Fruit fly (Drosophila melanogaster) S2 (cell line): ENCODE results near the gene CG1288.

Experiments used
- CG8478 ChIP-seq: fragments of >200 bp; optimal IDR thresholded peaks from 2 replicates; lab custom pipeline; 2018
- CTCF ChIP-seq, 2 experiments: fragments of >200 bp; optimal IDR thresholded peaks; 2 replicates each; lab custom pipeline; 2018

DNA sequence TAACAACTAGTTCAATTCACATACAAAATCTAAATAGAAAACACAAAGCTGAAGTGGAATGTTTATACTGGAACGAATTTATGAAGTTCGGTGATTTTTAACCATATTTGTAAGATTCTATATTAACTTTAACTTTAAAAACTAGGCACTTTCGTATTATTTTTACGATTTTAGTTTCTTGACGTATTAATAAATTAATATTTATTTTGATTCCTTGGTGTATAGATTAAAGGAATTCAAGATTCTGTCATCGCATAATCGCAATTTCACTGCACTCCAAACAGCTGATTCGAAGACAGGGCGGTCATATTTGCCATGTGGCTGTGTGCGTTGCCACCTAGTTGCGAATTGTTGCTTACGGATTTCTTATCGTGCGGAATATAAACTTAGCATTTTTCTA is 41.2 kb upstream of the CG1288 start, which contains the start of the genes CG1227 and Dtwd2:
- TF ChIP-seq CG8478 (lab: Kevin White, UChicago) (no peak), CTCF (optimal IDR thresholded peaks at IDR 0.05; lab: Kevin White, UChicago) (no peak)
